Worm (Caenorhabditis elegans): ENCODE measurements around the gene plx-2.

DNA sequence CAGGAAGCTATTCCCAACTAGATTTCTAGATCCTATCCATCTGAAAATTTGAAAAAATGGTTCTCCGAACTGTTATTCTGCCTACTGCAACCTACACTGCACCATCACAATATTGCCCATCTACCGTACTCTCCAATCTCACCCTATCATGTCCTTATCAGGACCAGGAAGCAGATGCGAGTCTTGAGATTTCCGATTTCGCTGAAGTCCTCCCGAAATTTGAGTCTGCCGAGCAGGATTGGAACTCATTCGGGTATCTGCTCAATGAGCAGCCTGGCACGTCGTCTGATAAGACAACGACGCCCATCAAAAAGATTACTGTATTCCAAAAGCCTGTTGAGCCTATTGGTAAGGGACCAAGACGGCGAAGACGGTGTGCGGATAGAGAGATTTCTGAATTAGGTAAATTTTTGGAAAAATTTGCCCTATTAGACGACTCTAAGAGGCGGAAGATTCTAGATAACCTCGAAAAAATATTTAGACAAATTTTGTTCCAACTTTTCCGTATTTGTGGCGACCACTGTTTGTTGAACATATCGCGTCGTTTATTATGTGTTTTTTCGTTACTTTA, 19.1 kb downstream of the plx-2 start:
- TF ChIP-seq ceh-13 (GFP tag; optimal IDR thresholded peaks at IDR 0.05), result no peak
- peak; percentile 59 for TF ChIP-seq hmg-4 (GFP tag; optimal IDR thresholded peaks at IDR 0.05)
- peak; percentile 15; the same call in 1 of the 2 replicates for TF ChIP-seq sea-1 (GFP tag; conservative IDR thresholded peaks at IDR 0.05)
- no peak for TF ChIP-seq tbx-11 (GFP tag; IDR thresholded peaks at IDR 0.05)
- TF ChIP-seq ets-7 (tag; optimal IDR thresholded peaks at IDR 0.05), result no peak
- TF ChIP-seq flt-1 (GFP tag; IDR thresholded peaks at IDR 0.05), result no peak; the same call in 1 of the 2 replicates
- no peak for TF ChIP-seq hmbx-1 (tag; optimal IDR thresholded peaks at IDR 0.05)
- TF ChIP-seq ama-1 (optimal IDR thresholded peaks at IDR 0.05), result peak; percentile 98
- TF ChIP-seq F13C5.2 (tag; optimal IDR thresholded peaks at IDR 0.05), result no peak
